Worm (Caenorhabditis elegans) whole organism, L4 larva: ENCODE results near the gene arp-6.

Experiments used
- F26F4.8 ChIP-seq: fragments of 200-800 bp; sonication (Bioruptor generic); conservative IDR thresholded peaks from 2 replicates; pipeline ENCODE4 v1.3.6; 2022; ENCODE audit warnings: missing genetic modification characterization, missing compliant biosample characterization
- F44E2.7 ChIP-seq: fragments of 200-800 bp; sonication (Bioruptor generic); IDR thresholded peaks from 2 replicates; pipeline ENCODE4 v2.1.2; 2022; ENCODE audit warnings: missing genetic modification characterization, missing compliant biosample characterization
- F49E8.2 ChIP-seq: sonication (generic microtip); optimal IDR thresholded peaks from 2 replicates; lab custom pipeline; 2016; ENCODE audit warnings: missing compliant biosample characterization, mild to moderate bottlenecking, missing genetic modification characterization, borderline replicate concordance
- Y105C5A.15 ChIP-seq: fragments of 200-800 bp; sonication (Bioruptor generic); IDR thresholded peaks from 2 replicates; pipeline ENCODE4 v1.3.6; 2022; ENCODE audit warnings: missing genetic modification characterization, missing compliant biosample characterization
- ZK546.5 ChIP-seq, 2 experiments: sonication (generic microtip); optimal IDR thresholded peaks; 2 replicates each; lab custom pipeline; 2017; ENCODE audit warnings: missing biosample characterization in 2 of 2, missing genetic modification characterization in 2 of 2
- aha-1 ChIP-seq: fragments of 150-350 bp; peaks from one replicate; lab custom pipeline; 2014; ENCODE audit warnings: missing biosample characterization, missing genetic modification characterization
- arid-1 ChIP-seq: fragments of 200-800 bp; sonication (Bioruptor generic); conservative IDR thresholded peaks from 2 replicates; pipeline ENCODE4 v1.3.6; 2022; ENCODE audit warnings: missing genetic modification reagents, missing genetic modification characterization, missing compliant biosample characterization
- ceh-20 ChIP-seq: fragments of 200-800 bp; sonication (Bioruptor generic); IDR thresholded peaks from 2 replicates; pipeline ENCODE4 v1.3.6; 2022; ENCODE audit warnings: missing genetic modification reagents, missing genetic modification characterization, missing compliant biosample characterization
- ceh-44 ChIP-seq: fragments of 200-800 bp; sonication (Bioruptor generic); IDR thresholded peaks from 2 replicates; pipeline ENCODE4 v1.3.6; 2022; ENCODE audit warnings: missing genetic modification reagents, missing genetic modification characterization, missing compliant biosample characterization
- ceh-62 ChIP-seq: sonication (generic microtip); optimal IDR thresholded peaks from 2 replicates; lab custom pipeline; 2017; ENCODE audit warnings: missing biosample characterization, missing genetic modification characterization
- daf-16 ChIP-seq, 3 experiments: sonication (generic microtip); optimal IDR thresholded peaks; 2 replicates each; lab custom pipeline; 2016 to 2017; ENCODE audit warnings: missing genetic modification characterization in 3 of 3, missing genetic modification reagents in 3 of 3, mild to moderate bottlenecking in 2 of 3, missing compliant biosample characterization in 2 of 3, missing biosample characterization in 1 of 3, moderate library complexity in 1 of 3
- dmd-6 ChIP-seq: fragments of 200-800 bp; sonication (Bioruptor generic); IDR thresholded peaks from 2 replicates; pipeline ENCODE4 v1.3.6; 2022; ENCODE audit warnings: missing genetic modification reagents, missing genetic modification characterization, missing compliant biosample characterization
- dve-1 ChIP-seq: sonication (generic microtip); optimal IDR thresholded peaks from 2 replicates; lab custom pipeline; 2017; ENCODE audit warnings: antibody characterized with exemption, mild to moderate bottlenecking, missing genetic modification characterization, missing compliant biosample characterization; ENCODE audit not compliant: insufficient read depth
- egl-27 ChIP-seq: sonication (generic microtip); optimal IDR thresholded peaks from 3 replicates; lab custom pipeline; 2017; ENCODE audit warnings: missing biosample characterization, missing genetic modification reagents, missing genetic modification characterization
- egl-43 ChIP-seq: fragments of 200-800 bp; sonication (Bioruptor generic); IDR thresholded peaks from 2 replicates; pipeline ENCODE4 v1.3.6; 2022; ENCODE audit warnings: missing genetic modification reagents, missing genetic modification characterization, missing compliant biosample characterization
- hif-1 ChIP-seq, 2 experiments: sonication (generic microtip); optimal IDR thresholded peaks; 2 replicates each; lab custom pipeline; 2016 to 2017; ENCODE audit warnings: missing compliant biosample characterization in 2 of 2, missing genetic modification characterization in 2 of 2, missing genetic modification reagents in 2 of 2, missing genotype in 2 of 2, mild to moderate bottlenecking in 1 of 2
- hlh-30 ChIP-seq: sonication (generic microtip); optimal IDR thresholded peaks from 2 replicates; lab custom pipeline; 2017; ENCODE audit warnings: antibody characterized with exemption, mild to moderate bottlenecking, missing genetic modification characterization, missing compliant biosample characterization; ENCODE audit not compliant: insufficient read depth
- hmg-1.1 ChIP-seq: fragments of 200-800 bp; sonication (Bioruptor generic); IDR thresholded peaks from 2 replicates; pipeline ENCODE4 v1.3.6; 2022; ENCODE audit warnings: missing genetic modification reagents, missing genetic modification characterization, missing compliant biosample characterization
- jun-1 ChIP-seq: fragments of 150-350 bp; optimal IDR thresholded peaks from 2 replicates; lab custom pipeline; 2014; ENCODE audit warnings: missing biosample characterization, missing genetic modification reagents, missing genetic modification characterization
- lir-3 ChIP-seq: sonication (generic microtip); optimal IDR thresholded peaks from 2 replicates; lab custom pipeline; 2016; ENCODE audit warnings: mild to moderate bottlenecking, missing genetic modification characterization, missing compliant biosample characterization
- madf-5 ChIP-seq, 2 experiments: fragments of 200-800 bp; sonication (Bioruptor generic); IDR thresholded peaks; 2 replicates each; pipeline ENCODE4 v1.3.6; 2022; ENCODE audit warnings: missing compliant biosample characterization in 2 of 2, missing genetic modification characterization in 2 of 2
- madf-9 ChIP-seq: fragments of 200-800 bp; sonication (Bioruptor generic); conservative IDR thresholded peaks from 2 replicates; pipeline ENCODE4 v1.3.6; 2022; ENCODE audit warnings: missing genetic modification reagents, missing genetic modification characterization, missing compliant biosample characterization
- mes-2 ChIP-seq: sonication (generic microtip); optimal IDR thresholded peaks from 2 replicates; lab custom pipeline; 2016; ENCODE audit warnings: missing genotype, mild to moderate bottlenecking, missing genetic modification characterization, missing compliant biosample characterization; ENCODE audit not compliant: poor library complexity, severe bottlenecking
- mxl-3 ChIP-seq: fragments of 200-800 bp; sonication (Bioruptor generic); optimal IDR thresholded peaks from 2 replicates; lab custom pipeline; 2018; ENCODE audit warnings: mild to moderate bottlenecking, missing genetic modification characterization, missing compliant biosample characterization
- nhr-102 ChIP-seq: sonication (generic microtip); optimal IDR thresholded peaks from 2 replicates; lab custom pipeline; 2016; ENCODE audit warnings: mild to moderate bottlenecking, missing genetic modification characterization, moderate library complexity, missing compliant biosample characterization
- nhr-11 ChIP-seq: fragments of 150-350 bp; optimal IDR thresholded peaks from 2 replicates; lab custom pipeline; 2014; ENCODE audit warnings: missing biosample characterization, missing genetic modification characterization
- nhr-237 ChIP-seq: sonication (generic microtip); optimal IDR thresholded peaks from 2 replicates; lab custom pipeline; 2017; ENCODE audit warnings: missing biosample characterization, missing genetic modification characterization
- nhr-28 ChIP-seq: fragments of 150-350 bp; optimal IDR thresholded peaks from 2 replicates; lab custom pipeline; 2014; ENCODE audit warnings: missing biosample characterization, missing genetic modification characterization
- nhr-6 ChIP-seq: fragments of 150-350 bp; optimal IDR thresholded peaks from 2 replicates; lab custom pipeline; 2014; ENCODE audit warnings: missing biosample characterization, missing genetic modification characterization
- nhr-76 ChIP-seq: fragments of 150-350 bp; optimal IDR thresholded peaks from 2 replicates; lab custom pipeline; 2014; ENCODE audit warnings: missing biosample characterization, missing genetic modification characterization
- nhr-77 ChIP-seq: fragments of 150-350 bp; optimal IDR thresholded peaks from 2 replicates; lab custom pipeline; 2014; ENCODE audit warnings: missing biosample characterization, missing genetic modification characterization
- pha-4 ChIP-seq, 2 experiments: fragments of 150-350 bp in 1 of 2; fragments of 200-800 bp in 1 of 2; sonication (Bioruptor generic) in 1 of 2; IDR thresholded peaks in 1 of 2; optimal IDR thresholded peaks in 1 of 2; 2 replicates each; pipeline versions ENCODE4 v1.3.6 to Lab custom; 2014 to 2022; ENCODE audit warnings: missing genetic modification characterization in 2 of 2, missing genetic modification reagents in 2 of 2, missing biosample characterization in 1 of 2, missing compliant biosample characterization in 1 of 2
- php-3 ChIP-seq: fragments of 200-800 bp; sonication (Bioruptor generic); IDR thresholded peaks from 2 replicates; pipeline ENCODE4 v1.3.6; 2022; ENCODE audit warnings: missing genetic modification reagents, missing genetic modification characterization, missing compliant biosample characterization
- pqm-1 ChIP-seq: sonication (generic microtip); optimal IDR thresholded peaks from 2 replicates; lab custom pipeline; 2017; ENCODE audit warnings: missing biosample characterization, missing genetic modification characterization
- rbr-2 ChIP-seq: sonication (generic microtip); optimal IDR thresholded peaks from 2 replicates; lab custom pipeline; 2016; ENCODE audit warnings: missing genotype, missing genetic modification characterization, missing compliant biosample characterization
- sdz-12 ChIP-seq: fragments of 200-800 bp; sonication (Bioruptor generic); optimal IDR thresholded peaks from 2 replicates; lab custom pipeline; 2018; ENCODE audit warnings: mild to moderate bottlenecking, missing genetic modification characterization, missing compliant biosample characterization
- skn-1 ChIP-seq: fragments of 150-350 bp; optimal IDR thresholded peaks from 2 replicates; lab custom pipeline; 2014; ENCODE audit warnings: missing biosample characterization, missing genetic modification characterization
- snpc-1.2 ChIP-seq: fragments of 200-800 bp; sonication (Bioruptor generic); IDR thresholded peaks from 2 replicates; pipeline ENCODE4 v1.3.6; 2022; ENCODE audit warnings: missing genetic modification reagents, missing genetic modification characterization, missing compliant biosample characterization
- snpc-4 ChIP-seq: fragments of 150-350 bp; optimal IDR thresholded peaks from 2 replicates; lab custom pipeline; 2014; ENCODE audit warnings: missing biosample characterization, missing genetic modification characterization
- tra-1 ChIP-seq: fragments of 200-800 bp; sonication (Bioruptor generic); IDR thresholded peaks from 2 replicates; pipeline ENCODE4 v1.3.6; 2022; ENCODE audit warnings: missing genetic modification reagents, missing genetic modification characterization, missing compliant biosample characterization
- unc-39 ChIP-seq: sonication (generic microtip); optimal IDR thresholded peaks from 2 replicates; lab custom pipeline; 2017; ENCODE audit warnings: missing biosample characterization, missing genetic modification characterization
- zag-1 ChIP-seq: fragments of 150-350 bp; optimal IDR thresholded peaks from 2 replicates; lab custom pipeline; 2014; ENCODE audit warnings: missing biosample characterization, missing genetic modification characterization
- zfp-2 ChIP-seq: sonication (generic microtip); optimal IDR thresholded peaks from 2 replicates; lab custom pipeline; 2016; ENCODE audit warnings: mild to moderate bottlenecking, missing genetic modification characterization, missing compliant biosample characterization
- zfp-3 ChIP-seq: fragments of 200-800 bp; sonication (Bioruptor generic); conservative IDR thresholded peaks from 2 replicates; pipeline ENCODE4 v1.3.6; 2022; ENCODE audit warnings: missing genetic modification reagents, missing genetic modification characterization, missing compliant biosample characterization
- zip-11 ChIP-seq: fragments of 200-800 bp; sonication (Bioruptor generic); IDR thresholded peaks from 2 replicates; pipeline ENCODE4 v1.3.6; 2022; ENCODE audit warnings: missing genetic modification characterization, missing compliant biosample characterization

arp-6 gene

ce11 chrII:8006962-8007361 lies 30.2 kb downstream of the arp-6 start:
- peak; percentile 49; the same call in 1 of the 2 replicates for TF ChIP-seq dmd-6 (GFP tag; lab: Robert Waterston, UW)
- peak; percentile 97 for TF ChIP-seq aha-1 (tag; lab: Kevin White, UChicago)
- no peak for TF ChIP-seq egl-27

ce11 chrII:8004752-8005151 lies 32.4 kb downstream of the arp-6 start:
- TF ChIP-seq nhr-6 (tag; lab: Kevin White, UChicago): no peak
- TF ChIP-seq pqm-1: peak; percentile 32
- no peak for TF ChIP-seq F49E8.2 (tag; lab: Kevin White, UChicago)
- TF ChIP-seq hlh-30 (tag; lab: Kevin White, UChicago): peak; percentile 19
- no peak for TF ChIP-seq php-3 (GFP tag; lab: Robert Waterston, UW)
- TF ChIP-seq zfp-3: no peak
- TF ChIP-seq sdz-12 (GFP tag; lab: Kevin White, UChicago): no peak
- no peak for TF ChIP-seq ceh-44
- TF ChIP-seq mxl-3 (GFP tag; lab: Kevin White, UChicago): no peak
- no peak for TF ChIP-seq hmg-1.1 (GFP tag; lab: Robert Waterston, UW)
- no peak for TF ChIP-seq hif-1 (tag; optimal IDR thresholded peaks at IDR 0.05; lab: Kevin White, UChicago)
- no peak for TF ChIP-seq nhr-77 (tag; lab: Kevin White, UChicago)
- TF ChIP-seq arid-1 (GFP tag; lab: Robert Waterston, UW): no peak
- TF ChIP-seq dmd-6 (GFP tag; lab: Robert Waterston, UW): peak; percentile 35; the same call in 1 of the 2 replicates
- no peak for TF ChIP-seq mes-2 (tag; lab: Kevin White, UChicago)
- peak; percentile 50 for TF ChIP-seq nhr-28
- TF ChIP-seq nhr-102: no peak
- TF ChIP-seq madf-5 (GFP tag; IDR thresholded peaks at IDR 0.05; lab: Robert Waterston, UW): no peak
- no peak for TF ChIP-seq zag-1 (tag; lab: Kevin White, UChicago)
- no peak for TF ChIP-seq F44E2.7 (GFP tag; lab: Robert Waterston, UW)
- TF ChIP-seq zip-11 (GFP tag; lab: Robert Waterston, UW): no peak
- no peak for TF ChIP-seq ceh-62 (tag; lab: Kevin White, UChicago)
- TF ChIP-seq egl-27: no peak
- no peak for TF ChIP-seq snpc-4 (tag; lab: Kevin White, UChicago)
- no peak for TF ChIP-seq unc-39 (tag; lab: Kevin White, UChicago)
- TF ChIP-seq ZK546.5 (tag; optimal IDR thresholded peaks at IDR 0.05; lab: Kevin White, UChicago): no peak
- TF ChIP-seq zfp-2 (tag; lab: Kevin White, UChicago): no peak
- TF ChIP-seq nhr-76 (tag; lab: Kevin White, UChicago): no peak
- TF ChIP-seq rbr-2 (tag; lab: Kevin White, UChicago): no peak

- no peak for TF ChIP-seq madf-9 (GFP tag; lab: Robert Waterston, UW)
- TF ChIP-seq ceh-44: no peak
- TF ChIP-seq skn-1 (tag; lab: Kevin White, UChicago): no peak
- TF ChIP-seq aha-1 (tag; lab: Kevin White, UChicago): peak; percentile 23
- no peak for TF ChIP-seq nhr-28
These were observed 33.0 kb downstream of the arp-6 start, which contains the start of gene pgp-11 for ce11 chrII:8004157-8004556. Gene pgp-11, minus strand, starts transcription at chrII:8004257.

ce11 chrII:8001428-8001827 lies 35.7 kb downstream of the arp-6 start:
- TF ChIP-seq F26F4.8: no peak
- TF ChIP-seq ZK546.5 (tag; optimal IDR thresholded peaks at IDR 0.05; lab: Kevin White, UChicago): no peak
- TF ChIP-seq ceh-20 (GFP tag; lab: Robert Waterston, UW): no peak
- no peak for TF ChIP-seq lir-3
- TF ChIP-seq dve-1 (tag; lab: Kevin White, UChicago): peak; percentile 74
- no peak for TF ChIP-seq pha-4 (GFP tag; IDR thresholded peaks at IDR 0.05; lab: Robert Waterston, UW)
- no peak for TF ChIP-seq pha-4 (tag; optimal IDR thresholded peaks at IDR 0.05; lab: Kevin White, UChicago)
- 0 out of 2 replicates have a peak, but pooled peaks have one; percentile 6 for TF ChIP-seq php-3 (GFP tag; lab: Robert Waterston, UW)
- no peak for TF ChIP-seq egl-27
- TF ChIP-seq nhr-11 (tag; lab: Kevin White, UChicago): no peak
- TF ChIP-seq sdz-12 (GFP tag; lab: Kevin White, UChicago): no peak
- TF ChIP-seq tra-1 (GFP tag; lab: Robert Waterston, UW): 0 out of 2 replicates have a peak, but pooled peaks have one; percentile 33
- no peak for TF ChIP-seq snpc-1.2 (GFP tag; lab: Robert Waterston, UW)
- TF ChIP-seq jun-1 (tag; lab: Kevin White, UChicago): no peak
- no peak for TF ChIP-seq nhr-237 (tag; lab: Kevin White, UChicago)
- no peak for TF ChIP-seq Y105C5A.15 (GFP tag; lab: Robert Waterston, UW)
- TF ChIP-seq daf-16 (GFP tag; optimal IDR thresholded peaks at IDR 0.05; lab: Kevin White, UChicago): no peak
- peak; percentile 43 for TF ChIP-seq daf-16 (tag; optimal IDR thresholded peaks at IDR 0.05; lab: Kevin White, UChicago)
- TF ChIP-seq madf-5 (GFP tag; IDR thresholded peaks at IDR 0.05; lab: Robert Waterston, UW): no peak
- TF ChIP-seq hlh-30 (tag; lab: Kevin White, UChicago): peak; percentile 66
- no peak for TF ChIP-seq egl-43 (GFP tag; lab: Robert Waterston, UW)
